ENCODE assay signal across 3 fruit fly cellular contexts in genomic region chr2L:19358017-19358471, dm6.
TF ChIP-seq lines count a peak whose summit lies in the region.

No protein-coding gene starts in this region.

TF ChIP-seq in whole organism, embryonic, 481 proteins besides CTCF, POLR2A, EP300 and RAD21 (continued from another document and continues in another):
- no peak for TF ChIP-seq Trl (optimal IDR thresholded peaks at IDR 0.05; lab: Kevin White, UChicago)
- peak; percentile 36 for TF ChIP-seq Trl (GFP tag; optimal IDR thresholded peaks at IDR 0.05; lab: Kevin White, UChicago)
- TF ChIP-seq Hr78 (GFP tag; optimal IDR thresholded peaks at IDR 0.05; lab: Kevin White, UChicago): peak in 1 of 2 experiments; percentile 7
- no peak for TF ChIP-seq stwl (tag; optimal IDR thresholded peaks at IDR 0.05; lab: Kevin White, UChicago)
- no peak for TF ChIP-seq slbo (GFP tag; IDR thresholded peaks at IDR 0.05; lab: Robert Waterston, UW)
- TF ChIP-seq CoRest (tag; optimal IDR thresholded peaks at IDR 0.05; lab: Kevin White, UChicago): peak; percentile 24
- TF ChIP-seq Optix (GFP tag; IDR thresholded peaks at IDR 0.05; lab: Robert Waterston, UW): peak; percentile 49; the same call in 2 of the 3 replicates
- TF ChIP-seq scrt (GFP tag; optimal IDR thresholded peaks at IDR 0.05; lab: Kevin White, UChicago): no peak
- TF ChIP-seq Usf (GFP tag; optimal IDR thresholded peaks at IDR 0.05; lab: Kevin White, UChicago): no peak
- no peak for TF ChIP-seq ro (GFP tag; IDR thresholded peaks at IDR 0.05; lab: Robert Waterston, UW)
- no peak for TF ChIP-seq oc (tag; optimal IDR thresholded peaks at IDR 0.05; lab: Kevin White, UChicago)
- TF ChIP-seq CG17568 (GFP tag; optimal IDR thresholded peaks at IDR 0.05; lab: Kevin White, UChicago): no peak
- peak; percentile 28 for TF ChIP-seq Dad (GFP tag; optimal IDR thresholded peaks at IDR 0.05; lab: Kevin White, UChicago)
- peak; percentile 39 for TF ChIP-seq sima (GFP tag; optimal IDR thresholded peaks at IDR 0.05; lab: Kevin White, UChicago)
- TF ChIP-seq ac (GFP tag; optimal IDR thresholded peaks at IDR 0.05; lab: Kevin White, UChicago): peak; percentile 77
- TF ChIP-seq btn (GFP tag; optimal IDR thresholded peaks at IDR 0.05; lab: Kevin White, UChicago): peak; percentile 70
- no peak for TF ChIP-seq vnd (GFP tag; IDR thresholded peaks at IDR 0.05; lab: Robert Waterston, UW; ENCODE audit: partially characterized antibody)
- TF ChIP-seq CG1529 (GFP tag; optimal IDR thresholded peaks at IDR 0.05; lab: Kevin White, UChicago): peak; percentile 35
- peak; percentile 23 for TF ChIP-seq CG4854 (GFP tag; optimal IDR thresholded peaks at IDR 0.05; lab: Kevin White, UChicago)
- peak; percentile 42; the same call in 1 of the 2 replicates for TF ChIP-seq ap (GFP tag; IDR thresholded peaks at IDR 0.05; lab: Robert Waterston, UW)
- TF ChIP-seq NFAT (GFP tag; IDR thresholded peaks at IDR 0.05; lab: Robert Waterston, UW): no peak
- TF ChIP-seq CG34224 (GFP tag; IDR thresholded peaks at IDR 0.05; lab: Robert Waterston, UW; ENCODE audit: partially characterized antibody): no peak
- no peak for TF ChIP-seq CG14667 (GFP tag; IDR thresholded peaks at IDR 0.05; lab: Robert Waterston, UW)
- TF ChIP-seq NC2α (GFP tag; optimal IDR thresholded peaks at IDR 0.05; lab: Kevin White, UChicago): peak; percentile 43
- TF ChIP-seq CG12219 (GFP tag; optimal IDR thresholded peaks at IDR 0.05; lab: Kevin White, UChicago): no peak
- peak; percentile 43 for TF ChIP-seq pum (GFP tag; optimal IDR thresholded peaks at IDR 0.05; lab: Kevin White, UChicago)
- TF ChIP-seq CG16813 (GFP tag; IDR thresholded peaks at IDR 0.05; lab: Robert Waterston, UW; ENCODE audit: partially characterized antibody): no peak
- no peak for TF ChIP-seq toy (GFP tag; IDR thresholded peaks at IDR 0.05; lab: Robert Waterston, UW)
- peak; percentile 89 for TF ChIP-seq Med (GFP tag; lab: Kevin White, UChicago)
- no peak for TF ChIP-seq CG4328 (GFP tag; optimal IDR thresholded peaks at IDR 0.05; lab: Kevin White, UChicago)
- TF ChIP-seq Myb (GFP tag; optimal IDR thresholded peaks at IDR 0.05; lab: Kevin White, UChicago): peak; percentile 10
- peak; percentile 24 for TF ChIP-seq Nf-YB (GFP tag; optimal IDR thresholded peaks at IDR 0.05; lab: Kevin White, UChicago)
- TF ChIP-seq pan (optimal IDR thresholded peaks at IDR 0.05; lab: Kevin White, UChicago): no peak
- peak in 1 of 2 experiments; percentile 41 for TF ChIP-seq pan (GFP tag; optimal IDR thresholded peaks at IDR 0.05 in 1 of 2, IDR thresholded peaks at IDR 0.05 in 1 of 2)
- no peak for TF ChIP-seq crp (GFP tag; optimal IDR thresholded peaks at IDR 0.05; lab: Kevin White, UChicago)
- peak; percentile 45 for TF ChIP-seq CG7839 (tag; optimal IDR thresholded peaks at IDR 0.05; lab: Kevin White, UChicago)
- TF ChIP-seq Fer1 (GFP tag; optimal IDR thresholded peaks at IDR 0.05; lab: Kevin White, UChicago): no peak
- TF ChIP-seq Awh (GFP tag; IDR thresholded peaks at IDR 0.05; lab: Robert Waterston, UW): 0 out of 2 replicates have a peak, but pooled peaks have one; percentile 27
- TF ChIP-seq CG3726 (GFP tag; IDR thresholded peaks at IDR 0.05; lab: Robert Waterston, UW): peak; percentile 53; the same call in 1 of the 3 replicates
- TF ChIP-seq CG8924 (tag; optimal IDR thresholded peaks at IDR 0.05; lab: Kevin White, UChicago): peak; percentile 16
- TF ChIP-seq ATbp (GFP tag; optimal IDR thresholded peaks at IDR 0.05; lab: Kevin White, UChicago): peak; percentile 69
- no peak for TF ChIP-seq Hmx (GFP tag; optimal IDR thresholded peaks at IDR 0.05; lab: Kevin White, UChicago)
- TF ChIP-seq grau (tag; optimal IDR thresholded peaks at IDR 0.05; lab: Kevin White, UChicago): peak; percentile 26
- no peak for TF ChIP-seq Deaf1 (tag; optimal IDR thresholded peaks at IDR 0.05; lab: Kevin White, UChicago)

TF ChIP-seq in whole organism, prepupa, 60 proteins besides CTCF, POLR2A, EP300 and RAD21 (continued from another document):
- TF ChIP-seq esn (GFP tag; optimal IDR thresholded peaks at IDR 0.05; lab: Kevin White, UChicago) (peak; percentile 88), Eip93F (GFP tag; optimal IDR thresholded peaks at IDR 0.05; lab: Kevin White, UChicago) (no peak), svp (GFP tag; lab: Kevin White, UChicago) (peak; percentile 92), CG10631 (GFP tag; optimal IDR thresholded peaks at IDR 0.05; lab: Kevin White, UChicago) (peak; percentile 94), CG6792 (GFP tag; optimal IDR thresholded peaks at IDR 0.05; lab: Kevin White, UChicago) (peak; percentile 87), Met (GFP tag; optimal IDR thresholded peaks at IDR 0.05; lab: Kevin White, UChicago) (peak; percentile 88), lz (GFP tag; optimal IDR thresholded peaks at IDR 0.05; lab: Kevin White, UChicago) (peak; percentile 87), CG11902 (GFP tag; optimal IDR thresholded peaks at IDR 0.05; lab: Kevin White, UChicago) (peak; percentile 78), topi (GFP tag; optimal IDR thresholded peaks at IDR 0.05; lab: Kevin White, UChicago) (peak; percentile 87), ss (GFP tag; optimal IDR thresholded peaks at IDR 0.05; lab: Kevin White, UChicago) (peak; percentile 74 to 90), Sox102F (GFP tag; optimal IDR thresholded peaks at IDR 0.05; lab: Kevin White, UChicago) (peak; percentile 80), CG6808 (GFP tag; optimal IDR thresholded peaks at IDR 0.05; lab: Kevin White, UChicago) (peak; percentile 81), dsx (GFP tag; optimal IDR thresholded peaks at IDR 0.05; lab: Kevin White, UChicago; ENCODE audit: poor library complexity, severe bottlenecking) (peak; percentile 87), Lpt (GFP tag; optimal IDR thresholded peaks at IDR 0.05; lab: Kevin White, UChicago) (peak; percentile 90), Hr38 (GFP tag; optimal IDR thresholded peaks at IDR 0.05; lab: Kevin White, UChicago) (peak; percentile 64), fd59A (GFP tag; optimal IDR thresholded peaks at IDR 0.05; lab: Kevin White, UChicago) (peak; percentile 90), fd85E (GFP tag; optimal IDR thresholded peaks at IDR 0.05; lab: Kevin White, UChicago) (peak; percentile 33), CG31627 (GFP tag; optimal IDR thresholded peaks at IDR 0.05; lab: Kevin White, UChicago) (peak; percentile 87), spab (GFP tag; optimal IDR thresholded peaks at IDR 0.05; lab: Kevin White, UChicago) (peak; percentile 90), Hr39 (GFP tag; optimal IDR thresholded peaks at IDR 0.05; lab: Kevin White, UChicago) (peak; percentile 88), Eip75B (GFP tag; optimal IDR thresholded peaks at IDR 0.05; lab: Kevin White, UChicago) (peak; percentile 93), Blimp-1 (GFP tag; optimal IDR thresholded peaks at IDR 0.05; lab: Kevin White, UChicago) (no peak), Gug (GFP tag; IDR thresholded peaks at IDR 0.05; lab: Robert Waterston, UW) (peak; percentile 94), cyc (GFP tag; optimal IDR thresholded peaks at IDR 0.05; lab: Kevin White, UChicago) (peak; percentile 87), CG32006 (GFP tag; optimal IDR thresholded peaks at IDR 0.05; lab: Kevin White, UChicago) (peak; percentile 97), CG7368 (GFP tag; optimal IDR thresholded peaks at IDR 0.05; lab: Kevin White, UChicago) (peak; percentile 86), CG34406 (GFP tag; optimal IDR thresholded peaks at IDR 0.05; lab: Kevin White, UChicago) (peak; percentile 85), OdsH (GFP tag; optimal IDR thresholded peaks at IDR 0.05; lab: Kevin White, UChicago) (peak; percentile 94), dac (GFP tag; optimal IDR thresholded peaks at IDR 0.05; lab: Kevin White, UChicago) (peak; percentile 92), CG8632 (GFP tag; optimal IDR thresholded peaks at IDR 0.05; lab: Kevin White, UChicago) (peak; percentile 88), CG6276 (GFP tag; optimal IDR thresholded peaks at IDR 0.05; lab: Kevin White, UChicago) (peak; percentile 89), CG3032 (tag; optimal IDR thresholded peaks at IDR 0.05; lab: Kevin White, UChicago) (peak; percentile 89), CG6163 (GFP tag; IDR thresholded peaks at IDR 0.05; lab: Robert Waterston, UW) (peak; percentile 97), vri (GFP tag; optimal IDR thresholded peaks at IDR 0.05; lab: Kevin White, UChicago) (peak; percentile 61), CG1621 (tag; optimal IDR thresholded peaks at IDR 0.05; lab: Kevin White, UChicago) (peak; percentile 91), CG4318 (GFP tag; optimal IDR thresholded peaks at IDR 0.05; lab: Kevin White, UChicago) (peak; percentile 92), CG11294 (GFP tag; IDR thresholded peaks at IDR 0.05; lab: Robert Waterston, UW) (peak; percentile 85), CG16779 (tag; optimal IDR thresholded peaks at IDR 0.05; lab: Kevin White, UChicago) (peak; percentile 84)

TF ChIP-seq in whole organism, wandering third instar larva, 38 proteins besides CTCF, POLR2A, EP300 and RAD21 (continued from another document):
- TF ChIP-seq foxo (GFP tag; optimal IDR thresholded peaks at IDR 0.05; lab: Kevin White, UChicago) (peak in 1 of 2 experiments; percentile 69), br (GFP tag; optimal IDR thresholded peaks at IDR 0.05; lab: Kevin White, UChicago) (peak; percentile 71), HLH106 (tag; optimal IDR thresholded peaks at IDR 0.05; lab: Kevin White, UChicago) (peak; percentile 49), Hnf4 (GFP tag; optimal IDR thresholded peaks at IDR 0.05; lab: Kevin White, UChicago) (peak; percentile 61), jim (GFP tag; optimal IDR thresholded peaks at IDR 0.05; lab: Kevin White, UChicago) (no peak), rgr (GFP tag; optimal IDR thresholded peaks at IDR 0.05; lab: Kevin White, UChicago) (peak; percentile 65), Myc (optimal IDR thresholded peaks at IDR 0.05; lab: Kevin White, UChicago) (no peak), GATAd (GFP tag; optimal IDR thresholded peaks at IDR 0.05; lab: Kevin White, UChicago) (no peak), Hr78 (GFP tag; optimal IDR thresholded peaks at IDR 0.05; lab: Kevin White, UChicago) (no peak)
